Fruit fly (Drosophila melanogaster): ENCODE results near the gene CG15599.

CG15599 gene

DNA sequence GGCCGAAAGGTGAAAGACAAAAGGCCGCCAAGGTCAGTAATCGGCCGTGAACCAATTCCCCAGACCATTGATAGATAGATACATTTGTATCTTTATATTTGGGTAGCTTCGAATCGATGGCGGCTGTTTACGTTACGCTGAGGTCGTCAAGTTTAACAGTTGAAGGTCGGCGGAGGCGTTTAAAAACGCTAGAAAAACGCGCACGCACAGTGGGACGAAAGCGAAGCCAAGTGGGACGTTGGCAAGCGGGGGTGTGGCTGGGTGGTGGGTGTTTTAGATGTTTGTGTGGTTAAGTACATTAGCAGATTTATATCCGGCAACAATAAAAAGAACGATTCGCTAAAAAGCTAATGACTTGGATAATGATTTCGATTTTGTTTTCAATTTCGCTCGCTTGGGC, 45.4 kb downstream of the CG15599 start:
- TF ChIP-seq Gug (GFP tag; IDR thresholded peaks at IDR 0.05) = no peak
- TF ChIP-seq CG3032 (tag; optimal IDR thresholded peaks at IDR 0.05) = no peak
- no peak for TF ChIP-seq cyc (GFP tag; optimal IDR thresholded peaks at IDR 0.05)
- no peak for TF ChIP-seq CG6854 (GFP tag; optimal IDR thresholded peaks at IDR 0.05)
- TF ChIP-seq Sox15 (GFP tag; optimal IDR thresholded peaks at IDR 0.05) = no peak
- TF ChIP-seq CG6276 (GFP tag; optimal IDR thresholded peaks at IDR 0.05) = no peak
- no peak for TF ChIP-seq CG6808 (GFP tag; optimal IDR thresholded peaks at IDR 0.05)
- TF ChIP-seq CG32006 (GFP tag; optimal IDR thresholded peaks at IDR 0.05) = no peak
- no peak for TF ChIP-seq CG10669 (GFP tag; optimal IDR thresholded peaks at IDR 0.05)
- TF ChIP-seq CG7368 (GFP tag; optimal IDR thresholded peaks at IDR 0.05) = no peak
- TF ChIP-seq CG6792 (GFP tag; optimal IDR thresholded peaks at IDR 0.05) = no peak

dm6 chrX:15642056-15642455, 46.6 kb downstream of the CG15599 start:
- TF ChIP-seq CG10631 (GFP tag; optimal IDR thresholded peaks at IDR 0.05) (peak; percentile 69), Eip78C (GFP tag) (peak; percentile 94), net (GFP tag; optimal IDR thresholded peaks at IDR 0.05) (peak; percentile 48), CG15336 (GFP tag; IDR thresholded peaks at IDR 0.05) (peak; percentile 46), OdsH (GFP tag; optimal IDR thresholded peaks at IDR 0.05) (peak; percentile 62), CG8319 (GFP tag; optimal IDR thresholded peaks at IDR 0.05) (peak; percentile 43), Blimp-1 (GFP tag; optimal IDR thresholded peaks at IDR 0.05) (peak; percentile 15), CG32006 (GFP tag; optimal IDR thresholded peaks at IDR 0.05) (peak; percentile 48), Sox102F (GFP tag; optimal IDR thresholded peaks at IDR 0.05) (peak; percentile 62), vri (GFP tag; optimal IDR thresholded peaks at IDR 0.05) (peak; percentile 40), cyc (GFP tag; optimal IDR thresholded peaks at IDR 0.05) (peak; percentile 65), Hr38 (GFP tag; optimal IDR thresholded peaks at IDR 0.05) (no peak), Hr39 (GFP tag; optimal IDR thresholded peaks at IDR 0.05) (peak; percentile 46), CG3032 (tag; optimal IDR thresholded peaks at IDR 0.05) (peak; percentile 73), fkh (GFP tag; optimal IDR thresholded peaks at IDR 0.05) (no peak), CG9139 (GFP tag; optimal IDR thresholded peaks at IDR 0.05) (peak; percentile 41), Ets21C (GFP tag; optimal IDR thresholded peaks at IDR 0.05) (no peak), Ets96B (tag; optimal IDR thresholded peaks at IDR 0.05) (peak; percentile 70), spab (GFP tag; optimal IDR thresholded peaks at IDR 0.05) (peak; percentile 68), fd59A (GFP tag; optimal IDR thresholded peaks at IDR 0.05) (peak; percentile 47), svp (GFP tag) (peak; percentile 88), Eip93F (GFP tag; optimal IDR thresholded peaks at IDR 0.05) (no peak), Eip75B (GFP tag; optimal IDR thresholded peaks at IDR 0.05) (peak; percentile 46), Smox (GFP tag; optimal IDR thresholded peaks at IDR 0.05) (peak; percentile 74), CG6808 (GFP tag; optimal IDR thresholded peaks at IDR 0.05) (peak; percentile 74), CG16779 (tag; optimal IDR thresholded peaks at IDR 0.05) (peak; percentile 40), ss (GFP tag; optimal IDR thresholded peaks at IDR 0.05) (peak; percentile 72 to 88), CG3919 (GFP tag; optimal IDR thresholded peaks at IDR 0.05) (peak; percentile 58), CG8119 (GFP tag; IDR thresholded peaks at IDR 0.05) (peak; percentile 47; the same call in 1 of the 3 replicates), CG10669 (GFP tag; optimal IDR thresholded peaks at IDR 0.05) (peak; percentile 67), pdm3 (GFP tag; optimal IDR thresholded peaks at IDR 0.05) (peak; percentile 64), CG6163 (GFP tag; IDR thresholded peaks at IDR 0.05) (peak; percentile 46; the same call in 1 of the 3 replicates), CG11294 (GFP tag; IDR thresholded peaks at IDR 0.05) (no peak), CG11902 (GFP tag; optimal IDR thresholded peaks at IDR 0.05) (peak; percentile 40), topi (GFP tag; optimal IDR thresholded peaks at IDR 0.05) (peak; percentile 78), CG8632 (GFP tag; optimal IDR thresholded peaks at IDR 0.05) (peak; percentile 57), CG6854 (GFP tag; optimal IDR thresholded peaks at IDR 0.05) (no peak), esn (GFP tag; optimal IDR thresholded peaks at IDR 0.05) (peak; percentile 77), Lpt (GFP tag; optimal IDR thresholded peaks at IDR 0.05) (no peak), lz (GFP tag; optimal IDR thresholded peaks at IDR 0.05) (peak; percentile 62), CG4318 (GFP tag; optimal IDR thresholded peaks at IDR 0.05) (no peak), fd85E (GFP tag; optimal IDR thresholded peaks at IDR 0.05) (no peak), CG6792 (GFP tag; optimal IDR thresholded peaks at IDR 0.05) (peak; percentile 59), CG34406 (GFP tag; optimal IDR thresholded peaks at IDR 0.05) (peak; percentile 73), Sox14 (GFP tag; optimal IDR thresholded peaks at IDR 0.05) (peak; percentile 43), Gug (GFP tag; IDR thresholded peaks at IDR 0.05) (no peak), CG1621 (tag; optimal IDR thresholded peaks at IDR 0.05) (no peak)

All from whole organism, prepupa.